Fruit fly (Drosophila melanogaster): ENCODE measurements around the gene Cht7.

- peak; percentile 43 for TF ChIP-seq cwo (GFP tag; optimal IDR thresholded peaks at IDR 0.05)
- no peak for TF ChIP-seq toy (GFP tag; IDR thresholded peaks at IDR 0.05)
- TF ChIP-seq schlank (tag; optimal IDR thresholded peaks at IDR 0.05): no peak
- no peak for TF ChIP-seq ap (GFP tag; IDR thresholded peaks at IDR 0.05)
- no peak for TF ChIP-seq CG17568 (GFP tag; optimal IDR thresholded peaks at IDR 0.05)
- no peak for TF ChIP-seq cad (GFP tag; optimal IDR thresholded peaks at IDR 0.05)
- no peak for TF ChIP-seq CHES-1-like (GFP tag; optimal IDR thresholded peaks at IDR 0.05)
- TF ChIP-seq CG33557 (GFP tag; optimal IDR thresholded peaks at IDR 0.05): no peak
- TF ChIP-seq CG8478 (optimal IDR thresholded peaks at IDR 0.05): no peak
- no peak for TF ChIP-seq Spps (tag; optimal IDR thresholded peaks at IDR 0.05)
- TF ChIP-seq her (GFP tag; optimal IDR thresholded peaks at IDR 0.05): no peak
- peak; percentile 53 for TF ChIP-seq CG2120 (GFP tag; optimal IDR thresholded peaks at IDR 0.05)
Observed at dm6 chr3L:3096073-3096725, 10.6 kb downstream of the Cht7 start.

Data from whole organism, embryonic.